Worm (Caenorhabditis elegans): Measurements from ENCODE around the gene srw-4.

srw-4 gene

DNA sequence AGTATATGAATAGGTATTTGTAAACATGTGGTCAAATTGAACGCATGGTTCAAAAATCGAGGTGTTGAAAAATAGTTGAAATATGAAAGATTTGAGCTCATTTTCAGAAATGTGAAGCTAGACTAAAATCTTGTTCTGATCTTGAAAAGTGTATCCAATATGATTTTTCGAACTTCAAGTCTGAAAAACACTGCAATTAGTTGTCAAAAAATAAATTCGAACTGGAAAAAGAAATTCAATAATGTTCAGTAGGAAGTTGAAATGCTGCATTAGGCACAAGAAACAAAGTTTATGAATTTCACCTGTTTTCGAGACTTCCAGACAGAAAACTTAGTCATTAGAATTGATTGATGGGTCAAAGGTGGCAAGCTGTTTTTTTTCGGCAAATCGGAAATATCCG, 27.1 kb downstream of the srw-4 start, which contains the start of gene srh-270:
Gene srh-270 (minus strand): TSS at position 101 of the 400 bp plus-strand sequence.
- TF ChIP-seq mep-1 (tag; optimal IDR thresholded peaks at IDR 0.05): no peak
- TF ChIP-seq zip-2 (tag; optimal IDR thresholded peaks at IDR 0.05): no peak
- TF ChIP-seq gei-8 (GFP tag; optimal IDR thresholded peaks at IDR 0.05): no peak
- TF ChIP-seq lin-13 (GFP tag; optimal IDR thresholded peaks at IDR 0.05): no peak
- peak; percentile 2 for TF ChIP-seq aha-1 (tag)
- TF ChIP-seq F49E8.2 (tag; optimal IDR thresholded peaks at IDR 0.05; ENCODE audit: borderline replicate concordance): no peak
- no peak for TF ChIP-seq ctbp-1 (GFP tag; IDR thresholded peaks at IDR 0.05)
- TF ChIP-seq zag-1 (tag; optimal IDR thresholded peaks at IDR 0.05): no peak
- TF ChIP-seq snpc-4 (tag; optimal IDR thresholded peaks at IDR 0.05): no peak
- no peak for TF ChIP-seq fos-1 (tag; optimal IDR thresholded peaks at IDR 0.05)
- no peak for TF ChIP-seq nhr-76 (tag; optimal IDR thresholded peaks at IDR 0.05)
- no peak for TF ChIP-seq Y75B8A.6 (GFP tag; IDR thresholded peaks at IDR 0.05)
- peak in 1 of 2 experiments; percentile 17 for TF ChIP-seq unc-62 (GFP tag; optimal IDR thresholded peaks at IDR 0.05 in 1 of 2)
- TF ChIP-seq unc-62 (tag; optimal IDR thresholded peaks at IDR 0.05): no peak

DNA sequence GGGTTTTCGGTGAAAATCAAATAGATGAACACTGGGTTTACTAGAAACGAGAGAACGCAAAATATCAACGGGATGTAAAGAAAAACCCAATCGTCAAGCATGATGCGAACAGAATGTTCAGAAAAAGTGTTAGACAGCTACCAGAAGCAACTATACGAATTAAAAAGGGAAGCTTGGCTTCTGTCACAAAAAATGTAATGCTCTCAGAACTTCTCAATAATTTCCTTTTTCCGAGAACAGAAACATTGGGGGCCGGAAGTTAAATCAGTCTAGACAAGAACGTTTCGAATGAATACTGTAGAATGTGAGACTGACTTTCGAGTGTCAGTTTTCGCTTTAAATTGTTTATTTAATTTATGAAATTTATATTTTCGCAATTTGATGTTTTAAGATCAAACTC, 28.8 kb downstream of the srw-4 start, which contains the start of gene srj-54:
Gene srj-54 (minus strand): TSS at position 101 of the 400 bp plus-strand sequence.
- no peak for TF ChIP-seq dmd-9 (GFP tag; IDR thresholded peaks at IDR 0.05)
- TF ChIP-seq dmd-6 (GFP tag; IDR thresholded peaks at IDR 0.05): no peak
- peak in 1 of 2 experiments; percentile 74 for TF ChIP-seq unc-62 (GFP tag; optimal IDR thresholded peaks at IDR 0.05 in 1 of 2)
- TF ChIP-seq unc-62 (tag; optimal IDR thresholded peaks at IDR 0.05): no peak
- TF ChIP-seq nhr-25 (tag; optimal IDR thresholded peaks at IDR 0.05; ENCODE audit: borderline replicate concordance, insufficient read depth): no peak
- TF ChIP-seq ceh-62 (tag; optimal IDR thresholded peaks at IDR 0.05): no peak
- TF ChIP-seq T20F7.1 (GFP tag; optimal IDR thresholded peaks at IDR 0.05): no peak
- no peak for TF ChIP-seq zag-1 (tag; optimal IDR thresholded peaks at IDR 0.05)
- TF ChIP-seq lir-3 (tag; optimal IDR thresholded peaks at IDR 0.05): no peak
- TF ChIP-seq snpc-1.2 (GFP tag; IDR thresholded peaks at IDR 0.05): no peak

DNA sequence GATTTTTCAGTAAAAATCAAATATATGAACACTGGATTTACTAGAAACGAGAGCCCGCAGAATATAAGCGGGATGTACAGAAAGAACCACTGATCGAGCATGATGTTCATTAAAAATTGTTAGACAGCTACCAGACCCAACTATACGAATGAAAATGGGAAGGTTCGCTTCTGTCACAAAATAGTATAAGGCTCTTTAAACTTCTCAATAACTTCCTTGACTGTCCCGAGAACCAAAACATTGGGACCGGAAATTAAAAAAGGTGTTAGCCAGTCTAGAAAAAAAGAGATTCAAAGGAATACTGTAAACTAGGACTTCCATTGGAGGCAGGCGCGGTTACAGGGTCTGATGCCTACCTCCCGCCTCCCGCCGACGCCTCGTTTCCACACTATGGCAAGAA, 30.7 kb downstream of the srw-4 start, which contains the start of gene srj-55:
Gene srj-55 (minus strand): TSS at position 101 of the 400 bp plus-strand sequence.
- no peak for TF ChIP-seq nhr-77 (tag; optimal IDR thresholded peaks at IDR 0.05)
- no peak for TF ChIP-seq nhr-11 (tag; optimal IDR thresholded peaks at IDR 0.05)
- TF ChIP-seq spr-3 (GFP tag; optimal IDR thresholded peaks at IDR 0.05): no peak
- TF ChIP-seq lin-15B (tag; optimal IDR thresholded peaks at IDR 0.05): no peak
- no peak for TF ChIP-seq ceh-20 (GFP tag; IDR thresholded peaks at IDR 0.05)
- TF ChIP-seq hmg-1.1 (GFP tag; IDR thresholded peaks at IDR 0.05): no peak
- TF ChIP-seq dve-1 (tag; optimal IDR thresholded peaks at IDR 0.05; ENCODE audit: insufficient read depth): no peak
- TF ChIP-seq aha-1 (tag): no peak
- no peak for TF ChIP-seq mxl-3 (GFP tag; optimal IDR thresholded peaks at IDR 0.05)
- TF ChIP-seq daf-12 (tag; optimal IDR thresholded peaks at IDR 0.05): no peak
- no peak for TF ChIP-seq ZK337.2 (GFP tag; IDR thresholded peaks at IDR 0.05)

DNA sequence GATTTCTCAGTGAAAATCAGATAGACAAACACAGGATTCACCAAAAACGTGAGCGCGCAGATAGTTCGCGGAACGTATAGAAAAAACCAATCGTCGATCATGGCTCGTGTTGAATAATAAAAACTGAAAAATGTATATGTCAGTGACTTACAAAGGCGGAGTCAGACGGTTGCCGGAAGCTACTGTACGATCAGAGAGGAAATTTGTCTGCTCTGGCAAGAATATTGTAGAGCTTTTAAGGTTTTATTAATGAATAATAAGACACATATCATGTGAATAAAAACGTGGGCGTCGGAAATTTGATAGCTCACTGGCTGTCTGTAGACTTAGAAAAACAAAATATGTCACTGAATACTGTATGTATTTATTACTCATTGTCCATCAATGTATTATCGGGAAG, 33.1 kb downstream of the srw-4 start, which contains the start of gene srj-57:
Gene srj-57 (minus strand): TSS at position 101 of the 400 bp plus-strand sequence.
- TF ChIP-seq nhr-11 (tag; optimal IDR thresholded peaks at IDR 0.05) (no peak), ceh-62 (tag; optimal IDR thresholded peaks at IDR 0.05) (no peak), dpl-1 (GFP tag; optimal IDR thresholded peaks at IDR 0.05) (no peak), zfp-3 (GFP tag; conservative IDR thresholded peaks at IDR 0.05) (no peak), nhr-48 (tag; optimal IDR thresholded peaks at IDR 0.05) (no peak), jun-1 (tag; optimal IDR thresholded peaks at IDR 0.05) (no peak), nhr-25 (tag; optimal IDR thresholded peaks at IDR 0.05; ENCODE audit: borderline replicate concordance, insufficient read depth) (no peak), F37D6.2 (tag; optimal IDR thresholded peaks at IDR 0.05) (no peak), F49E8.2 (tag; optimal IDR thresholded peaks at IDR 0.05; ENCODE audit: borderline replicate concordance) (no peak), lin-29 (GFP tag; IDR thresholded peaks at IDR 0.05) (no peak), snpc-1.2 (GFP tag; IDR thresholded peaks at IDR 0.05) (no peak)

Data from whole organism, L4 larva.